Fruit fly (Drosophila melanogaster): Measurements from ENCODE around the gene CG8813.

CG8813 gene

dm6 chr2L:2885503-2886225, 16.2 kb downstream of the CG8813 start, which contains the start of the genes NTPase and lilli (continued):
- TF ChIP-seq HLH3B (GFP tag; IDR thresholded peaks at IDR 0.05) (0 out of 2 replicates have a peak, but pooled peaks have one; percentile 44), CG17802 (tag; optimal IDR thresholded peaks at IDR 0.05) (peak; percentile 39), CG3065 (GFP tag; optimal IDR thresholded peaks at IDR 0.05) (peak; percentile 22), CG13775 (GFP tag; optimal IDR thresholded peaks at IDR 0.05) (peak; percentile 71), Dip3 (GFP tag; optimal IDR thresholded peaks at IDR 0.05) (peak; percentile 66), CG5245 (GFP tag; optimal IDR thresholded peaks at IDR 0.05) (peak; percentile 75), ham (GFP tag; IDR thresholded peaks at IDR 0.05) (no peak), TFAM (GFP tag; optimal IDR thresholded peaks at IDR 0.05) (no peak), CG31224 (GFP tag; IDR thresholded peaks at IDR 0.05) (peak; percentile 34; the same call in 1 of the 2 replicates), slbo (GFP tag; IDR thresholded peaks at IDR 0.05) (peak; percentile 65), Hr3 (GFP tag; optimal IDR thresholded peaks at IDR 0.05) (peak; percentile 27), CG3847 (GFP tag; IDR thresholded peaks at IDR 0.05) (peak; percentile 42; the same call in 1 of the 2 replicates), fd3F (GFP tag; optimal IDR thresholded peaks at IDR 0.05) (no peak), CG2120 (GFP tag; optimal IDR thresholded peaks at IDR 0.05) (peak; percentile 60), CG1603 (tag; optimal IDR thresholded peaks at IDR 0.05) (peak; percentile 57), pho (GFP tag; optimal IDR thresholded peaks at IDR 0.05) (peak; percentile 29), CG6272 (GFP tag; IDR thresholded peaks at IDR 0.05) (peak; percentile 44; the same call in 1 of the 2 replicates), CG7372 (GFP tag; IDR thresholded peaks at IDR 0.05) (no peak), otp (GFP tag; IDR thresholded peaks at IDR 0.05) (no peak), crol (GFP tag; IDR thresholded peaks at IDR 0.05) (0 out of 2 replicates have a peak, but pooled peaks have one; percentile 12), eve (GFP tag; optimal IDR thresholded peaks at IDR 0.05) (peak in 1 of 2 experiments; percentile 29), Dref (GFP tag; IDR thresholded peaks at IDR 0.05) (peak; percentile 86), CG1529 (GFP tag; optimal IDR thresholded peaks at IDR 0.05) (no peak), CG31365 (tag; optimal IDR thresholded peaks at IDR 0.05) (no peak), gem (tag; optimal IDR thresholded peaks at IDR 0.05) (peak; percentile 55), Dp (GFP tag; optimal IDR thresholded peaks at IDR 0.05) (peak; percentile 11), CG6813 (GFP tag; optimal IDR thresholded peaks at IDR 0.05) (peak; percentile 10), twi (tag; optimal IDR thresholded peaks at IDR 0.05) (no peak), jigr1 (GFP tag; IDR thresholded peaks at IDR 0.05) (no peak), sqz (GFP tag; optimal IDR thresholded peaks at IDR 0.05) (peak; percentile 96), Trl (optimal IDR thresholded peaks at IDR 0.05) (no peak), Trl (GFP tag; optimal IDR thresholded peaks at IDR 0.05) (peak; percentile 85), amos (GFP tag; IDR thresholded peaks at IDR 0.05; ENCODE audit: partially characterized antibody) (peak; percentile 94), ara (GFP tag; IDR thresholded peaks at IDR 0.05) (peak; percentile 70), HmgD (GFP tag; optimal IDR thresholded peaks at IDR 0.05) (peak; percentile 18), pita (GFP tag; optimal IDR thresholded peaks at IDR 0.05) (no peak), hkb (optimal IDR thresholded peaks at IDR 0.05) (no peak), hkb (GFP tag; IDR thresholded peaks at IDR 0.05) (peak; percentile 50; the same call in 1 of the 2 replicates), HHEX (GFP tag; optimal IDR thresholded peaks at IDR 0.05) (peak; percentile 40), CG16863 (GFP tag; optimal IDR thresholded peaks at IDR 0.05) (peak; percentile 59), Scr (GFP tag; IDR thresholded peaks at IDR 0.05; ENCODE audit: partially characterized antibody) (peak; percentile 93), CG3726 (GFP tag; IDR thresholded peaks at IDR 0.05) (no peak), exex (tag; optimal IDR thresholded peaks at IDR 0.05) (no peak), Dbx (GFP tag; IDR thresholded peaks at IDR 0.05) (peak; percentile 76), CG13894 (tag; optimal IDR thresholded peaks at IDR 0.05) (peak; percentile 9), bbx (GFP tag; IDR thresholded peaks at IDR 0.05; ENCODE audit: partially characterized antibody) (peak; percentile 96), Myb (GFP tag; optimal IDR thresholded peaks at IDR 0.05) (peak; percentile 53), Fer3 (tag; optimal IDR thresholded peaks at IDR 0.05) (no peak), CG7271 (tag; optimal IDR thresholded peaks at IDR 0.05) (peak; percentile 36), rib (GFP tag; IDR thresholded peaks at IDR 0.05) (0 out of 2 replicates have a peak, but pooled peaks have one; percentile 18)
